Worm (Caenorhabditis elegans) whole organism, late embryonic: Measurements from ENCODE around the gene C36A4.4.

Experiments used
- F13H6.1 ChIP-seq: sonication (generic microtip); optimal IDR thresholded peaks from 2 replicates; lab custom pipeline; 2016; ENCODE audit warnings: missing genetic modification characterization, missing compliant biosample characterization
- K09A11.1 ChIP-seq: sonication (generic microtip); optimal IDR thresholded peaks from 2 replicates; lab custom pipeline; 2017; ENCODE audit warnings: antibody characterized with exemption, mild to moderate bottlenecking, missing genetic modification characterization, missing compliant biosample characterization; ENCODE audit not compliant: insufficient read depth
- ahr-1 ChIP-seq: sonication (generic microtip); optimal IDR thresholded peaks from 2 replicates; lab custom pipeline; 2016; ENCODE audit warnings: missing genetic modification characterization, missing compliant biosample characterization
- ama-1 ChIP-seq: fragments of 150-350 bp; optimal IDR thresholded peaks from 2 replicates; lab custom pipeline; 2014
- ceh-14 ChIP-seq: sonication (generic microtip); optimal IDR thresholded peaks from 2 replicates; lab custom pipeline; 2016; ENCODE audit warnings: missing genotype, missing genetic modification characterization, missing compliant biosample characterization
- ceh-18 ChIP-seq: sonication (generic microtip); optimal IDR thresholded peaks from 2 replicates; lab custom pipeline; 2016; ENCODE audit warnings: missing genetic modification characterization, missing compliant biosample characterization
- ceh-22 ChIP-seq: sonication (generic microtip); optimal IDR thresholded peaks from 2 replicates; lab custom pipeline; 2017; ENCODE audit warnings: missing biosample characterization, missing genetic modification characterization
- ceh-24 ChIP-seq: sonication (generic microtip); optimal IDR thresholded peaks from 2 replicates; lab custom pipeline; 2016; ENCODE audit warnings: mild to moderate bottlenecking, missing genetic modification characterization, missing compliant biosample characterization
- ceh-31 ChIP-seq: sonication (generic microtip); optimal IDR thresholded peaks from 2 replicates; lab custom pipeline; 2016; ENCODE audit warnings: missing genetic modification characterization, missing compliant biosample characterization
- ceh-34 ChIP-seq: sonication (generic microtip); optimal IDR thresholded peaks from 2 replicates; lab custom pipeline; 2016; ENCODE audit warnings: mild to moderate bottlenecking, missing genetic modification characterization, missing compliant biosample characterization
- ceh-45 ChIP-seq: fragments of 200-800 bp; sonication (Bioruptor generic); IDR thresholded peaks from 2 replicates; pipeline ENCODE4 v1.3.6; 2022; ENCODE audit warnings: missing genetic modification reagents, missing genetic modification characterization, missing compliant biosample characterization
- ceh-6 ChIP-seq: fragments of 200-800 bp; sonication (Bioruptor generic); optimal IDR thresholded peaks from 2 replicates; lab custom pipeline; 2018; ENCODE audit warnings: mild to moderate bottlenecking, missing genetic modification characterization, missing compliant biosample characterization
- ceh-9 ChIP-seq: sonication (generic microtip); optimal IDR thresholded peaks from 2 replicates; lab custom pipeline; 2016; ENCODE audit warnings: mild to moderate bottlenecking, missing genetic modification characterization, inconsistent platforms, missing compliant biosample characterization
- che-1 ChIP-seq: sonication (generic microtip); optimal IDR thresholded peaks from 2 replicates; lab custom pipeline; 2016; ENCODE audit warnings: mild to moderate bottlenecking, missing genetic modification characterization, missing compliant biosample characterization
- dmd-4 ChIP-seq: sonication (generic microtip); optimal IDR thresholded peaks from 2 replicates; lab custom pipeline; 2016; ENCODE audit warnings: borderline replicate concordance, missing genetic modification characterization, missing compliant biosample characterization
- elt-2 ChIP-seq: sonication (generic microtip); optimal IDR thresholded peaks from 2 replicates; lab custom pipeline; 2016; ENCODE audit warnings: missing genetic modification reagents, missing genetic modification characterization, missing compliant biosample characterization
- eyg-1 ChIP-seq: sonication (generic microtip); optimal IDR thresholded peaks from 2 replicates; lab custom pipeline; 2016; ENCODE audit warnings: missing genotype, missing genetic modification characterization, missing compliant biosample characterization
- fax-1 ChIP-seq: sonication (generic microtip); optimal IDR thresholded peaks from 2 replicates; lab custom pipeline; 2016; ENCODE audit warnings: missing genotype, missing genetic modification characterization, missing compliant biosample characterization
- fkh-6 ChIP-seq: sonication (generic microtip); optimal IDR thresholded peaks from 2 replicates; lab custom pipeline; 2016; ENCODE audit warnings: missing genetic modification characterization, missing compliant biosample characterization
- gmeb-2 ChIP-seq: sonication (generic microtip); optimal IDR thresholded peaks from 2 replicates; lab custom pipeline; 2016; ENCODE audit warnings: missing genetic modification characterization, inconsistent platforms, missing compliant biosample characterization
- hlh-15 ChIP-seq: sonication (generic microtip); optimal IDR thresholded peaks from 2 replicates; lab custom pipeline; 2016; ENCODE audit warnings: missing genetic modification characterization, missing compliant biosample characterization
- lim-6 ChIP-seq: sonication (generic microtip); optimal IDR thresholded peaks from 2 replicates; lab custom pipeline; 2016; ENCODE audit warnings: missing genetic modification characterization, missing compliant biosample characterization
- nfya-1 ChIP-seq: sonication (generic microtip); optimal IDR thresholded peaks from 2 replicates; lab custom pipeline; 2017; ENCODE audit warnings: missing genetic modification characterization, mild to moderate bottlenecking, missing compliant biosample characterization, antibody characterized with exemption, moderate library complexity
- nhr-11 ChIP-seq: fragments of 150-350 bp; optimal IDR thresholded peaks from 2 replicates; lab custom pipeline; 2014; ENCODE audit warnings: missing biosample characterization, missing genetic modification characterization
- npax-4 ChIP-seq: sonication (generic microtip); optimal IDR thresholded peaks from 2 replicates; lab custom pipeline; 2016; ENCODE audit warnings: missing genetic modification characterization, missing compliant biosample characterization
- pag-3 ChIP-seq: sonication (generic microtip); optimal IDR thresholded peaks from 2 replicates; lab custom pipeline; 2016; ENCODE audit warnings: missing compliant biosample characterization, missing genetic modification characterization, borderline replicate concordance
- pax-1 ChIP-seq: fragments of 150-350 bp; optimal IDR thresholded peaks from 2 replicates; lab custom pipeline; 2014; ENCODE audit warnings: missing biosample characterization, missing genetic modification characterization
- pha-2 ChIP-seq: sonication (generic microtip); optimal IDR thresholded peaks from 2 replicates; lab custom pipeline; 2017; ENCODE audit warnings: mild to moderate bottlenecking, missing genetic modification characterization, missing compliant biosample characterization
- rnt-1 ChIP-seq: sonication (generic microtip); optimal IDR thresholded peaks from 2 replicates; lab custom pipeline; 2016; ENCODE audit warnings: missing genetic modification characterization, missing compliant biosample characterization
- sox-2 ChIP-seq: fragments of 200-800 bp; sonication (Bioruptor generic); IDR thresholded peaks from 2 replicates; pipeline ENCODE4 v1.3.6; 2022; ENCODE audit warnings: missing genetic modification reagents, missing genetic modification characterization, missing compliant biosample characterization
- sox-4 ChIP-seq: sonication (generic microtip); optimal IDR thresholded peaks from 2 replicates; lab custom pipeline; 2017; ENCODE audit warnings: mild to moderate bottlenecking, missing genetic modification characterization, inconsistent platforms, missing compliant biosample characterization
- tbx-2 ChIP-seq: sonication (generic microtip); optimal IDR thresholded peaks from 2 replicates; lab custom pipeline; 2016; ENCODE audit warnings: missing genetic modification characterization, missing compliant biosample characterization
- unc-42 ChIP-seq: sonication (generic microtip); optimal IDR thresholded peaks from 2 replicates; lab custom pipeline; 2016; ENCODE audit warnings: missing genotype, missing genetic modification characterization, missing compliant biosample characterization
- zip-5 ChIP-seq: sonication (generic microtip); optimal IDR thresholded peaks from 2 replicates; lab custom pipeline; 2016; ENCODE audit warnings: missing genetic modification characterization, missing compliant biosample characterization

Gene C36A4.4

ce11 chrIII:3812369-3812993 lies 30.9 kb downstream of the C36A4.4 start:
- peak; percentile 3 for TF ChIP-seq gmeb-2 (tag; lab: Kevin White, UChicago)
- no peak for TF ChIP-seq elt-2

- no peak for TF ChIP-seq hlh-15 (tag; lab: Kevin White, UChicago)
- peak; percentile 7 for TF ChIP-seq ama-1 (lab: Kevin White, UChicago)
These were observed 32.0 kb downstream of the C36A4.4 start for ce11 chrIII:3811375-3811924.

ce11 chrIII:3809008-3809407 lies 34.4 kb downstream of the C36A4.4 start, which contains the start of gene toh-1:
TSS of gene toh-1 (minus strand) at chrIII:3809030.
- TF ChIP-seq gmeb-2 (tag; lab: Kevin White, UChicago) (no peak), lim-6 (tag; lab: Kevin White, UChicago) (no peak), sox-4 (tag; lab: Kevin White, UChicago) (no peak), K09A11.1 (no peak), ceh-6 (no peak), zip-5 (tag; lab: Kevin White, UChicago) (no peak), ahr-1 (tag; lab: Kevin White, UChicago) (no peak), pha-2 (no peak), ama-1 (lab: Kevin White, UChicago) (no peak), ceh-45 (GFP tag; lab: Robert Waterston, UW) (no peak), F13H6.1 (tag; lab: Kevin White, UChicago) (no peak), sox-2 (GFP tag; lab: Robert Waterston, UW) (no peak), eyg-1 (tag; lab: Kevin White, UChicago) (no peak)

ce11 chrIII:3807590-3807989 lies 35.8 kb downstream of the C36A4.4 start:
- no peak for TF ChIP-seq ceh-18 (tag; lab: Kevin White, UChicago)
- TF ChIP-seq npax-4 (tag; lab: Kevin White, UChicago), result no peak
- no peak for TF ChIP-seq che-1 (tag; lab: Kevin White, UChicago)
- no peak for TF ChIP-seq pax-1
- no peak for TF ChIP-seq sox-4 (tag; lab: Kevin White, UChicago)
- no peak for TF ChIP-seq hlh-15 (tag; lab: Kevin White, UChicago)
- no peak for TF ChIP-seq dmd-4
- no peak for TF ChIP-seq eyg-1 (tag; lab: Kevin White, UChicago)
- no peak for TF ChIP-seq rnt-1

ce11 chrIII:3806883-3807282 lies 36.5 kb downstream of the C36A4.4 start:
- TF ChIP-seq npax-4 (tag; lab: Kevin White, UChicago), result no peak
- TF ChIP-seq nfya-1 (tag; lab: Kevin White, UChicago), result no peak
- TF ChIP-seq fkh-6, result no peak
- TF ChIP-seq fax-1, result no peak
- TF ChIP-seq rnt-1, result no peak
- TF ChIP-seq ceh-22 (tag; lab: Kevin White, UChicago), result no peak
- TF ChIP-seq unc-42 (tag; lab: Kevin White, UChicago), result no peak
- TF ChIP-seq pag-3, result no peak
- TF ChIP-seq tbx-2 (tag; lab: Kevin White, UChicago), result no peak
- TF ChIP-seq ceh-14, result no peak
- no peak for TF ChIP-seq ceh-34 (tag; lab: Kevin White, UChicago)
- TF ChIP-seq ceh-9, result no peak
- TF ChIP-seq, all 69 proteins: peak for 0

ce11 chrIII:3804422-3804821 lies 39.0 kb downstream of the C36A4.4 start, which contains the start of gene xbx-5:
TSS of gene xbx-5 (minus strand) at chrIII:3804477.
- TF ChIP-seq ceh-24 (tag; lab: Kevin White, UChicago) (no peak), ceh-31 (no peak), nhr-11 (tag; lab: Kevin White, UChicago) (no peak), eyg-1 (tag; lab: Kevin White, UChicago) (no peak), ceh-34 (tag; lab: Kevin White, UChicago) (no peak), ceh-6 (no peak), hlh-15 (tag; lab: Kevin White, UChicago) (no peak)
